Worm (Caenorhabditis elegans) whole organism, L3 larva: Measurements from ENCODE around the gene strm-1.

Experiments used
- R02D3.7 ChIP-seq: fragments of 150-350 bp; optimal IDR thresholded peaks from 2 replicates; lab custom pipeline; 2014; ENCODE audit warnings: missing biosample characterization, missing genetic modification characterization
- ama-1 ChIP-seq: fragments of 150-350 bp; optimal IDR thresholded peaks from 2 replicates; lab custom pipeline; 2018
- daf-12 ChIP-seq: fragments of 150-350 bp; optimal IDR thresholded peaks from 2 replicates; lab custom pipeline; 2014; ENCODE audit warnings: missing biosample characterization, missing genetic modification reagents, missing genetic modification characterization
- fos-1 ChIP-seq: fragments of 150-350 bp; optimal IDR thresholded peaks from 2 replicates; lab custom pipeline; 2014; ENCODE audit warnings: missing biosample characterization, missing genetic modification characterization
- lin-15B ChIP-seq: fragments of 150-350 bp; optimal IDR thresholded peaks from 2 replicates; lab custom pipeline; 2014; ENCODE audit warnings: missing biosample characterization, missing genetic modification characterization
- nhr-28 ChIP-seq: fragments of 150-350 bp; optimal IDR thresholded peaks from 2 replicates; lab custom pipeline; 2014; ENCODE audit warnings: missing biosample characterization, missing genetic modification characterization
- nhr-76 ChIP-seq: fragments of 150-350 bp; sonication (generic microtip); optimal IDR thresholded peaks from 5 replicates; lab custom pipeline; 2014; ENCODE audit warnings: missing biosample characterization, missing genetic modification characterization
- pqm-1 ChIP-seq: fragments of 150-350 bp; optimal IDR thresholded peaks from 2 replicates; lab custom pipeline; 2017; ENCODE audit warnings: missing biosample characterization, missing genetic modification characterization, inconsistent platforms
- unc-62 ChIP-seq: fragments of 150-350 bp; sonication (generic microtip); optimal IDR thresholded peaks from 4 replicates; lab custom pipeline; 2014; ENCODE audit warnings: missing biosample characterization, missing genetic modification reagents, missing genetic modification characterization
- zag-1 ChIP-seq: fragments of 150-350 bp; optimal IDR thresholded peaks from 2 replicates; lab custom pipeline; 2014; ENCODE audit warnings: missing biosample characterization, missing genetic modification characterization
- ztf-4 ChIP-seq: fragments of 150-350 bp; optimal IDR thresholded peaks from 2 replicates; lab custom pipeline; 2014; ENCODE audit warnings: missing biosample characterization, missing genetic modification characterization

DNA sequence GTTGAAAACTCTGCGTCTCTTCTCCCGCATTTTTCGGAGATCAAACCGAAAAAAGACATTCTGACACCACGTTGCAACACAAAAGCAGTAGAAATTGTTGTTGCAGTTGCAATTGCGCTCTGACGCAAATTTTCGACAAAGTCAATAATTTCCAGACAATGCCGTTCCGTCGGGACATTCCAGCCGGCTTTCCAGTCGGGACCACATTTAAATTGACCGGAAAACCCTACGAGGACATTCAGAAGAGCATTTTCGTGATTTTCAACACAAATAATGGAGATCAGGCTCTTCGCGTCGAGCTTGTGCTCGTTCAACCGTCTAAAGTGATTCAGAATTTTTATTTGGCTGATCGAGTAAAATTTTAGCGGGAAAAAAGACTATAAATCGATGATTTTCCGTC is 17.1 kb downstream of the strm-1 start:
- TF ChIP-seq daf-12 (tag; lab: Kevin White, UChicago) (no peak), zag-1 (no peak), ztf-4 (tag; lab: Kevin White, UChicago) (no peak), unc-62 (GFP tag; lab: Kevin White, UChicago) (no peak), R02D3.7 (tag; lab: Kevin White, UChicago) (no peak), ama-1 (lab: Kevin White, UChicago) (no peak), fos-1 (tag; lab: Kevin White, UChicago) (no peak), pqm-1 (no peak), nhr-28 (tag; lab: Kevin White, UChicago) (no peak), nhr-76 (no peak), lin-15B (tag; lab: Kevin White, UChicago) (no peak)
